Worm (Caenorhabditis elegans) whole organism, L1 larva: Measurements from ENCODE around the gene F54D5.9.

Experiments used
- C04F5.9 ChIP-seq: sonication (generic microtip); optimal IDR thresholded peaks from 2 replicates; lab custom pipeline; 2016; ENCODE audit warnings: missing genetic modification characterization, missing compliant biosample characterization
- alr-1 ChIP-seq: fragments of 200-800 bp; sonication (Bioruptor generic); optimal IDR thresholded peaks from 2 replicates; lab custom pipeline; 2018; ENCODE audit warnings: borderline replicate concordance, mild to moderate bottlenecking, missing genetic modification characterization, missing compliant biosample characterization
- aly-2 ChIP-seq: fragments of 150-350 bp; optimal IDR thresholded peaks from 2 replicates; lab custom pipeline; 2014; ENCODE audit warnings: missing biosample characterization, missing genetic modification characterization
- ama-1 ChIP-seq: fragments of 150-350 bp; optimal IDR thresholded peaks from 2 replicates; lab custom pipeline; 2014
- ceh-8 ChIP-seq: fragments of 200-800 bp; sonication (Bioruptor generic); optimal IDR thresholded peaks from 2 replicates; lab custom pipeline; 2018; ENCODE audit warnings: mild to moderate bottlenecking, missing genetic modification characterization, moderate library complexity, missing compliant biosample characterization
- ceh-90 ChIP-seq: sonication (generic microtip); optimal IDR thresholded peaks from 2 replicates; lab custom pipeline; 2016; ENCODE audit warnings: missing genetic modification characterization, missing compliant biosample characterization
- ces-1 ChIP-seq: fragments of 150-350 bp; optimal IDR thresholded peaks from 2 replicates; lab custom pipeline; 2014; ENCODE audit warnings: missing biosample characterization, missing genetic modification reagents, missing genetic modification characterization
- dpl-1 ChIP-seq, 3 experiments: fragments of 150-350 bp in 2 of 3; sonication (generic microtip) in 1 of 3; optimal IDR thresholded peaks; 2 replicates each; lab custom pipeline; 2014 to 2017; ENCODE audit warnings: missing biosample characterization in 3 of 3, missing genetic modification characterization in 3 of 3, missing genetic modification reagents in 3 of 3
- efl-1 ChIP-seq, 4 experiments: fragments of 150-350 bp; optimal IDR thresholded peaks in 3 of 4; peaks in 1 of 4; 1 replicate in 1 of 4; 2 replicates in 3 of 4; lab custom pipeline; 2014; ENCODE audit warnings: missing biosample characterization in 2 of 4, missing genetic modification characterization in 2 of 4, missing genetic modification reagents in 2 of 4
- egl-27 ChIP-seq, 2 experiments: fragments of 150-350 bp in 1 of 2; sonication (generic microtip); optimal IDR thresholded peaks; 3 replicates each; lab custom pipeline; 2017 to 2018; ENCODE audit warnings: missing biosample characterization in 2 of 2, missing genetic modification characterization in 2 of 2, missing genetic modification reagents in 2 of 2
- elt-3 ChIP-seq, 6 experiments: fragments of 150-350 bp in 1 of 6; sonication (generic microtip); optimal IDR thresholded peaks; 2 replicates each; lab custom pipeline; 2017 to 2018; ENCODE audit warnings: missing biosample characterization in 6 of 6, missing genetic modification characterization in 6 of 6, inconsistent platforms in 1 of 6
- ets-5 ChIP-seq: fragments of 200-800 bp; sonication (Bioruptor generic); IDR thresholded peaks from 2 replicates; pipeline ENCODE4 v1.3.6; 2022; ENCODE audit warnings: missing genetic modification characterization, missing compliant biosample characterization
- fkh-4 ChIP-seq: sonication (generic microtip); optimal IDR thresholded peaks from 2 replicates; lab custom pipeline; 2016; ENCODE audit warnings: missing compliant biosample characterization, missing genetic modification characterization, borderline replicate concordance
- fkh-8 ChIP-seq: sonication (generic microtip); optimal IDR thresholded peaks from 2 replicates; lab custom pipeline; 2016; ENCODE audit warnings: mild to moderate bottlenecking, missing genetic modification characterization, missing compliant biosample characterization
- fos-1 ChIP-seq: fragments of 150-350 bp; optimal IDR thresholded peaks from 2 replicates; lab custom pipeline; 2014; ENCODE audit warnings: missing biosample characterization, missing genetic modification characterization
- grh-1 ChIP-seq: fragments of 200-800 bp; sonication (Bioruptor generic); IDR thresholded peaks from 2 replicates; pipeline ENCODE4 v1.3.6; 2022; ENCODE audit warnings: missing genetic modification reagents, missing genetic modification characterization, missing compliant biosample characterization
- hlh-4 ChIP-seq: sonication (generic microtip); optimal IDR thresholded peaks from 2 replicates; lab custom pipeline; 2016; ENCODE audit warnings: mild to moderate bottlenecking, missing genetic modification characterization, missing compliant biosample characterization
- hpl-2 ChIP-seq: fragments of 150-350 bp; optimal IDR thresholded peaks from 2 replicates; lab custom pipeline; 2014; ENCODE audit warnings: missing biosample characterization, missing genetic modification reagents, missing genetic modification characterization
- irx-1 ChIP-seq: sonication (generic microtip); optimal IDR thresholded peaks from 2 replicates; lab custom pipeline; 2016; ENCODE audit warnings: missing genetic modification characterization, missing compliant biosample characterization
- jun-1 ChIP-seq: fragments of 150-350 bp; optimal IDR thresholded peaks from 2 replicates; lab custom pipeline; 2014; ENCODE audit warnings: missing biosample characterization, missing genetic modification reagents, missing genetic modification characterization
- lin-14 ChIP-seq: fragments of 200-800 bp; sonication (Bioruptor generic); optimal IDR thresholded peaks from 2 replicates; lab custom pipeline; 2018; ENCODE audit warnings: mild to moderate bottlenecking, missing genetic modification characterization, moderate library complexity, missing compliant biosample characterization
- lin-35 ChIP-seq, 2 experiments: fragments of 150-350 bp; optimal IDR thresholded peaks; 2 replicates each; lab custom pipeline; 2014; ENCODE audit warnings: missing biosample characterization in 2 of 2, missing genetic modification characterization in 2 of 2, missing genetic modification reagents in 2 of 2
- lir-3 ChIP-seq: sonication (generic microtip); optimal IDR thresholded peaks from 2 replicates; lab custom pipeline; 2016; ENCODE audit warnings: mild to moderate bottlenecking, missing genetic modification characterization, moderate library complexity, missing compliant biosample characterization; ENCODE audit not compliant: poor library complexity
- mab-9 ChIP-seq: fragments of 200-800 bp; sonication (Bioruptor generic); IDR thresholded peaks from 2 replicates; pipeline ENCODE4 v1.3.6; 2022; ENCODE audit warnings: missing genetic modification reagents, missing genetic modification characterization, missing compliant biosample characterization
- mdl-1 ChIP-seq, 2 experiments: fragments of 150-350 bp; optimal IDR thresholded peaks; 2 replicates each; lab custom pipeline; 2014 to 2017; ENCODE audit warnings: missing biosample characterization in 2 of 2, missing genetic modification characterization in 2 of 2, inconsistent platforms in 1 of 2
- mef-2 ChIP-seq: fragments of 150-350 bp; optimal IDR thresholded peaks from 2 replicates; lab custom pipeline; 2014; ENCODE audit warnings: missing biosample characterization, missing genetic modification characterization
- mep-1 ChIP-seq: fragments of 150-350 bp; optimal IDR thresholded peaks from 2 replicates; lab custom pipeline; 2014; ENCODE audit warnings: missing biosample characterization, missing genetic modification characterization
- nhr-19 ChIP-seq: fragments of 200-800 bp; sonication (Bioruptor generic); conservative IDR thresholded peaks from 2 replicates; pipeline ENCODE4 v1.3.6; 2022; ENCODE audit warnings: missing genetic modification characterization, missing compliant biosample characterization
- nhr-20 ChIP-seq: sonication (generic microtip); optimal IDR thresholded peaks from 2 replicates; lab custom pipeline; 2016; ENCODE audit warnings: mild to moderate bottlenecking, missing genetic modification characterization, missing compliant biosample characterization
- nhr-237 ChIP-seq: fragments of 150-350 bp; optimal IDR thresholded peaks from 2 replicates; lab custom pipeline; 2014; ENCODE audit warnings: missing biosample characterization, missing genetic modification characterization
- nhr-71 ChIP-seq: sonication (generic microtip); optimal IDR thresholded peaks from 2 replicates; lab custom pipeline; 2016; ENCODE audit warnings: mild to moderate bottlenecking, missing genetic modification characterization, moderate library complexity, missing compliant biosample characterization
- nhr-76 ChIP-seq: sonication (generic microtip); optimal IDR thresholded peaks from 2 replicates; lab custom pipeline; 2017; ENCODE audit warnings: missing biosample characterization, missing genetic modification characterization
- nhr-77 ChIP-seq: fragments of 150-350 bp; optimal IDR thresholded peaks from 2 replicates; lab custom pipeline; 2014; ENCODE audit warnings: missing biosample characterization, missing genetic modification characterization
- nhr-84 ChIP-seq: sonication (generic microtip); optimal IDR thresholded peaks from 2 replicates; lab custom pipeline; 2017; ENCODE audit warnings: missing biosample characterization, missing genetic modification characterization
- nhr-85 ChIP-seq: sonication (generic microtip); peaks from one replicate; lab custom pipeline; 2016; ENCODE audit warnings: missing genetic modification characterization, inconsistent platforms, missing compliant biosample characterization
- pag-3 ChIP-seq: sonication (generic microtip); optimal IDR thresholded peaks from 2 replicates; lab custom pipeline; 2017; ENCODE audit warnings: missing genetic modification characterization, mild to moderate bottlenecking, missing compliant biosample characterization, antibody characterized with exemption, borderline replicate concordance; ENCODE audit not compliant: insufficient read depth
- pax-3 ChIP-seq: fragments of 200-800 bp; sonication (Bioruptor generic); optimal IDR thresholded peaks from 2 replicates; lab custom pipeline; 2018; ENCODE audit warnings: mild to moderate bottlenecking, missing genetic modification characterization, moderate library complexity, missing compliant biosample characterization
- pqm-1 ChIP-seq: sonication (generic microtip); optimal IDR thresholded peaks from 3 replicates; lab custom pipeline; 2017; ENCODE audit warnings: missing biosample characterization, missing genetic modification characterization
- skn-1 ChIP-seq: fragments of 150-350 bp; optimal IDR thresholded peaks from 2 replicates; lab custom pipeline; 2014; ENCODE audit warnings: missing biosample characterization, missing genetic modification characterization
- sox-4 ChIP-seq: sonication (generic microtip); optimal IDR thresholded peaks from 2 replicates; lab custom pipeline; 2016; ENCODE audit warnings: missing genetic modification characterization, missing compliant biosample characterization
- sptf-1 ChIP-seq: fragments of 150-350 bp; optimal IDR thresholded peaks from 2 replicates; lab custom pipeline; 2014; ENCODE audit warnings: missing biosample characterization, missing genetic modification characterization
- sup-37 ChIP-seq: fragments of 200-800 bp; sonication (Bioruptor generic); optimal IDR thresholded peaks from 2 replicates; lab custom pipeline; 2018; ENCODE audit warnings: mild to moderate bottlenecking, missing genetic modification characterization, missing compliant biosample characterization
- tbx-2 ChIP-seq: sonication (generic microtip); optimal IDR thresholded peaks from 2 replicates; lab custom pipeline; 2016; ENCODE audit warnings: missing genetic modification characterization, missing compliant biosample characterization
- unc-30 ChIP-seq: sonication (generic microtip); optimal IDR thresholded peaks from 2 replicates; lab custom pipeline; 2017; ENCODE audit warnings: missing biosample characterization, missing genetic modification characterization
- unc-62 ChIP-seq: fragments of 150-350 bp; optimal IDR thresholded peaks from 2 replicates; lab custom pipeline; 2014; ENCODE audit warnings: missing biosample characterization, missing genetic modification reagents, missing genetic modification characterization
- unc-86 ChIP-seq: sonication (generic microtip); optimal IDR thresholded peaks from 2 replicates; lab custom pipeline; 2016; ENCODE audit warnings: missing genetic modification characterization, missing compliant biosample characterization
- unc-98 ChIP-seq: fragments of 200-800 bp; sonication (Bioruptor generic); IDR thresholded peaks from 2 replicates; pipeline ENCODE4 v1.3.6; 2022; ENCODE audit warnings: missing genetic modification characterization, missing compliant biosample characterization
- vab-15 ChIP-seq: sonication (generic microtip); optimal IDR thresholded peaks from 2 replicates; lab custom pipeline; 2017; ENCODE audit warnings: missing genotype, mild to moderate bottlenecking, missing genetic modification characterization, missing compliant biosample characterization
- xbp-1 ChIP-seq: sonication (generic microtip); optimal IDR thresholded peaks from 2 replicates; lab custom pipeline; 2016; ENCODE audit warnings: missing genetic modification characterization, missing compliant biosample characterization
- ztf-11 ChIP-seq, 2 experiments: sonication (generic microtip); optimal IDR thresholded peaks; 2 replicates each; lab custom pipeline; 2016 to 2017; ENCODE audit warnings: missing genetic modification characterization in 2 of 2, missing biosample characterization in 1 of 2, missing compliant biosample characterization in 1 of 2
- ztf-4 ChIP-seq: fragments of 150-350 bp; optimal IDR thresholded peaks from 2 replicates; lab custom pipeline; 2014; ENCODE audit warnings: missing biosample characterization, missing genetic modification characterization

The F54D5.9 gene

ce11 chrII:11495806-11496205 lies 48.8 kb downstream of the F54D5.9 start:
- TF ChIP-seq pag-3 (tag; lab: Kevin White, UChicago) (no peak), efl-1 (optimal IDR thresholded peaks at IDR 0.05; lab: Kevin White, UChicago) (no peak), efl-1 (GFP tag; optimal IDR thresholded peaks at IDR 0.05 in 1 of 2; lab: Kevin White, UChicago) (peak in 1 of 2 experiments; percentile 93), nhr-77 (tag; lab: Kevin White, UChicago) (no peak), nhr-84 (no peak), ama-1 (lab: Kevin White, UChicago) (no peak), vab-15 (tag; lab: Kevin White, UChicago) (no peak), tbx-2 (tag; lab: Kevin White, UChicago) (no peak)

DNA sequence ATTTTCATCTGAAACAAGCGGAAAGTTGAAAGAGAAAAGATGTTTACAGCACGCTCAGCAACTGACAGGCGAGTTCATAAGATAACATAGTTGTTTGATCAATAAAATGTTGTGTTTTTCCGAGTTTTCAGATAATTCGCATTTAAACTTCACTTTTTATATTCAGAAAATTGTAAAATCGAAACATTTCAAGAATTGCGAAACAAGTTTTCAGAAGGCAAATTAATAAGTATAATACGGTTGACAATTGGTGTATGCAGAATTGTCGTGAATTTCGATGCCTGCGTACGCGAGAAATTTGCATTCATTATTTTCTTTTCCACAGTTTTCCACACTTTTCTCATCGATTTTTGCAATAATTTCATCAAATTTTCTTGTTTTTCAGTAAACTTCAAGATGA lies 49.3 kb downstream of the F54D5.9 start, which contains the start of the genes ooc-3 and B0334.4:
Gene ooc-3, minus strand, starts transcription at position 15 of the 400 bp plus-strand sequence.
Gene B0334.4, plus strand, starts transcription at position 386 of the 400 bp plus-strand sequence.
- TF ChIP-seq efl-1 (optimal IDR thresholded peaks at IDR 0.05; lab: Kevin White, UChicago) (peak; percentile 38 to 58), efl-1 (GFP tag; optimal IDR thresholded peaks at IDR 0.05 in 1 of 2; lab: Kevin White, UChicago) (peak; percentile 56 to 85), sox-4 (tag; lab: Kevin White, UChicago) (no peak), nhr-71 (tag; lab: Kevin White, UChicago) (peak; percentile 27), mef-2 (tag; lab: Kevin White, UChicago) (no peak), C04F5.9 (tag; lab: Kevin White, UChicago) (no peak), elt-3 (tag; optimal IDR thresholded peaks at IDR 0.05; lab: Kevin White, UChicago) (no peak), mab-9 (GFP tag; lab: Robert Waterston, UW) (no peak), lin-14 (peak; percentile 22), xbp-1 (no peak), ztf-4 (tag; lab: Kevin White, UChicago) (no peak), sup-37 (GFP tag; lab: Kevin White, UChicago) (no peak), mdl-1 (tag; optimal IDR thresholded peaks at IDR 0.05; lab: Kevin White, UChicago) (no peak), dpl-1 (GFP tag; optimal IDR thresholded peaks at IDR 0.05; lab: Kevin White, UChicago) (peak; percentile 14 to 67 (median 34)), unc-62 (GFP tag; lab: Kevin White, UChicago) (no peak), hpl-2 (GFP tag; lab: Kevin White, UChicago) (no peak), sptf-1 (no peak), skn-1 (tag; lab: Kevin White, UChicago) (peak; percentile 47), alr-1 (tag; lab: Kevin White, UChicago) (no peak), pax-3 (tag; lab: Kevin White, UChicago) (no peak), ets-5 (GFP tag; lab: Robert Waterston, UW) (no peak), ztf-11 (tag; optimal IDR thresholded peaks at IDR 0.05; lab: Kevin White, UChicago) (no peak), nhr-84 (no peak), lin-35 (GFP tag; optimal IDR thresholded peaks at IDR 0.05; lab: Kevin White, UChicago) (peak; percentile 44 to 60), nhr-237 (tag; lab: Kevin White, UChicago) (no peak), vab-15 (tag; lab: Kevin White, UChicago) (no peak), mep-1 (tag; lab: Kevin White, UChicago) (peak; percentile 29), fkh-8 (tag; lab: Kevin White, UChicago) (no peak), jun-1 (tag; lab: Kevin White, UChicago) (no peak), ceh-90 (no peak), ceh-8 (GFP tag; lab: Kevin White, UChicago) (no peak), egl-27 (tag; optimal IDR thresholded peaks at IDR 0.05; lab: Kevin White, UChicago) (no peak), hlh-4 (tag; lab: Kevin White, UChicago) (no peak), grh-1 (GFP tag; lab: Robert Waterston, UW) (no peak), unc-98 (GFP tag; lab: Robert Waterston, UW) (no peak), nhr-19 (no peak), pqm-1 (no peak), nhr-85 (tag; lab: Kevin White, UChicago) (no peak), ces-1 (GFP tag; lab: Kevin White, UChicago) (no peak), lir-3 (tag; lab: Kevin White, UChicago) (no peak), fkh-4 (tag; lab: Kevin White, UChicago) (no peak), unc-30 (tag; lab: Kevin White, UChicago) (no peak), fos-1 (tag; lab: Kevin White, UChicago) (no peak), unc-86 (tag; lab: Kevin White, UChicago) (no peak), nhr-20 (no peak), nhr-76 (tag; lab: Kevin White, UChicago) (no peak), irx-1 (tag; lab: Kevin White, UChicago) (no peak), aly-2 (tag; lab: Kevin White, UChicago) (peak; percentile 16)
